Worm (Caenorhabditis elegans) whole organism, early embryonic: Measurements from ENCODE around the gene ZK402.2.
"Not testable (repeated sequence)": the region's sequence is repeated elsewhere in the genome, so short reads cannot be mapped to it uniquely, and the experiment has no call there.

Source experiments
- B0310.2 ChIP-seq: sonication (generic microtip); optimal IDR thresholded peaks from 2 replicates; lab custom pipeline; 2016; ENCODE audit warnings: mild to moderate bottlenecking, missing genetic modification characterization, missing compliant biosample characterization
- F13C5.2 ChIP-seq: sonication (generic microtip); optimal IDR thresholded peaks from 2 replicates; lab custom pipeline; 2017; ENCODE audit warnings: mild to moderate bottlenecking, missing genetic modification characterization, inconsistent platforms, missing compliant biosample characterization
- aly-1 ChIP-seq: sonication (generic microtip); optimal IDR thresholded peaks from 2 replicates; lab custom pipeline; 2016; ENCODE audit warnings: missing genetic modification characterization, missing compliant biosample characterization
- ama-1 ChIP-seq: fragments of 150-350 bp; optimal IDR thresholded peaks from 2 replicates; lab custom pipeline; 2014
- ceh-13 ChIP-seq: fragments of 200-800 bp; sonication (Bioruptor generic); optimal IDR thresholded peaks from 2 replicates; lab custom pipeline; 2018; ENCODE audit warnings: mild to moderate bottlenecking, missing genetic modification characterization, missing compliant biosample characterization
- ceh-36 ChIP-seq: sonication (generic microtip); optimal IDR thresholded peaks from 2 replicates; lab custom pipeline; 2016; ENCODE audit warnings: missing genetic modification characterization, inconsistent platforms, missing compliant biosample characterization
- ets-7 ChIP-seq: sonication (generic microtip); optimal IDR thresholded peaks from 2 replicates; lab custom pipeline; 2016; ENCODE audit warnings: missing genotype, missing genetic modification characterization, missing compliant biosample characterization
- flt-1 ChIP-seq: fragments of 200-800 bp; sonication (Bioruptor generic); IDR thresholded peaks from 2 replicates; pipeline ENCODE4 v1.3.6; 2022; ENCODE audit warnings: missing genetic modification characterization, missing compliant biosample characterization
- hmbx-1 ChIP-seq: sonication (generic microtip); optimal IDR thresholded peaks from 2 replicates; lab custom pipeline; 2016; ENCODE audit warnings: mild to moderate bottlenecking, missing genetic modification characterization, missing compliant biosample characterization
- hmg-4 ChIP-seq: fragments of 200-800 bp; sonication (Bioruptor generic); optimal IDR thresholded peaks from 2 replicates; lab custom pipeline; 2018; ENCODE audit warnings: mild to moderate bottlenecking, missing genetic modification characterization, missing compliant biosample characterization
- hnd-1 ChIP-seq: sonication (generic microtip); optimal IDR thresholded peaks from 2 replicates; lab custom pipeline; 2016; ENCODE audit warnings: missing genetic modification characterization, missing compliant biosample characterization
- pes-1 ChIP-seq: fragments of 200-800 bp; sonication (Bioruptor generic); IDR thresholded peaks from 2 replicates; pipeline ENCODE4 v1.3.6; 2022; ENCODE audit warnings: missing genetic modification reagents, missing genetic modification characterization, missing compliant biosample characterization
- scrt-1 ChIP-seq: fragments of 200-800 bp; sonication (Bioruptor generic); IDR thresholded peaks from 2 replicates; pipeline ENCODE4 v1.3.6; 2022; ENCODE audit warnings: missing genetic modification characterization, missing compliant biosample characterization
- sea-1 ChIP-seq: fragments of 200-800 bp; sonication (Bioruptor generic); conservative IDR thresholded peaks from 2 replicates; pipeline ENCODE4 v1.3.6; 2022; ENCODE audit warnings: missing genetic modification characterization, missing compliant biosample characterization
- tbx-11 ChIP-seq: fragments of 200-800 bp; sonication (Bioruptor generic); IDR thresholded peaks from 2 replicates; pipeline ENCODE4 v1.3.6; 2022; ENCODE audit warnings: missing genetic modification characterization, missing compliant biosample characterization
- tbx-37 ChIP-seq: fragments of 200-800 bp; sonication (Bioruptor generic); conservative IDR thresholded peaks from 2 replicates; pipeline ENCODE4 v1.3.6; 2022; ENCODE audit warnings: missing genetic modification reagents, missing genetic modification characterization, missing compliant biosample characterization
- tra-4 ChIP-seq: sonication (generic microtip); optimal IDR thresholded peaks from 2 replicates; lab custom pipeline; 2017; ENCODE audit warnings: missing genetic modification characterization, missing compliant biosample characterization

Gene ZK402.2

ce11 chrX:1416776-1417354 is 13.3 kb downstream of the ZK402.2 start, which contains the start of the genes F19G12.4 and F19G12.8:
TSS of gene F19G12.4 (plus strand) at chrX:1417304.
TSS of gene F19G12.8 (plus strand) at chrX:1417320.
- TF ChIP-seq hmbx-1 (no peak), pes-1 (no peak), aly-1 (tag; lab: Kevin White, UChicago) (no peak), ets-7 (tag; lab: Kevin White, UChicago) (no peak), tra-4 (tag; lab: Kevin White, UChicago) (no peak), B0310.2 (tag; lab: Kevin White, UChicago) (no peak), tbx-11 (no peak), tbx-37 (no peak), ceh-13 (GFP tag; lab: Kevin White, UChicago) (no peak), ceh-36 (tag; lab: Kevin White, UChicago) (no peak), ama-1 (lab: Kevin White, UChicago) (no peak), flt-1 (GFP tag; lab: Robert Waterston, UW) (no peak), hmg-4 (GFP tag; lab: Kevin White, UChicago) (no peak), F13C5.2 (tag; lab: Kevin White, UChicago) (no peak), hnd-1 (tag; lab: Kevin White, UChicago) (no peak), sea-1 (GFP tag; lab: Robert Waterston, UW) (no peak), scrt-1 (GFP tag; lab: Robert Waterston, UW) (no peak)

- TF ChIP-seq hmg-4 (GFP tag; lab: Kevin White, UChicago) (no peak), F13C5.2 (tag; lab: Kevin White, UChicago) (no peak), ceh-13 (GFP tag; lab: Kevin White, UChicago) (no peak), ets-7 (tag; lab: Kevin White, UChicago) (no peak), hmbx-1 (no peak), tbx-11 (no peak), tra-4 (tag; lab: Kevin White, UChicago) (no peak), pes-1 (no peak), ama-1 (lab: Kevin White, UChicago) (no peak), sea-1 (GFP tag; lab: Robert Waterston, UW) (no peak), hnd-1 (tag; lab: Kevin White, UChicago) (no peak), aly-1 (tag; lab: Kevin White, UChicago) (no peak), B0310.2 (tag; lab: Kevin White, UChicago) (no peak), tbx-37 (no peak), ceh-36 (tag; lab: Kevin White, UChicago) (no peak), scrt-1 (GFP tag; lab: Robert Waterston, UW) (no peak), flt-1 (GFP tag; lab: Robert Waterston, UW) (no peak)
Measured at ce11 chrX:1419163-1419696, 15.7 kb downstream of the ZK402.2 start, which contains the start of gene F19G12.9. TSS of gene F19G12.9 (plus strand) at chrX:1419213.

ce11 chrX:1420524-1420923 is 17.0 kb downstream of the ZK402.2 start:
- TF ChIP-seq tra-4 (tag; lab: Kevin White, UChicago) (no peak), sea-1 (GFP tag; lab: Robert Waterston, UW) (no peak), hnd-1 (tag; lab: Kevin White, UChicago) (no peak), B0310.2 (tag; lab: Kevin White, UChicago) (no peak), F13C5.2 (tag; lab: Kevin White, UChicago) (no peak), tbx-11 (no peak), scrt-1 (GFP tag; lab: Robert Waterston, UW) (no peak), tbx-37 (no peak), ama-1 (lab: Kevin White, UChicago) (no peak), ceh-36 (tag; lab: Kevin White, UChicago) (no peak), aly-1 (tag; lab: Kevin White, UChicago) (no peak), ceh-13 (GFP tag; lab: Kevin White, UChicago) (no peak)

ce11 chrX:1424509-1424908 is 21.0 kb downstream of the ZK402.2 start, which contains the start of gene F19G12.3:
TSS of gene F19G12.3 (plus strand) at chrX:1424809.
- TF ChIP-seq hnd-1 (tag; lab: Kevin White, UChicago) (no peak), hmbx-1 (no peak)

- TF ChIP-seq ceh-36 (tag; lab: Kevin White, UChicago) (no peak), tbx-11 (no peak), hmg-4 (GFP tag; lab: Kevin White, UChicago) (no peak), F13C5.2 (tag; lab: Kevin White, UChicago) (no peak), aly-1 (tag; lab: Kevin White, UChicago) (no peak), B0310.2 (tag; lab: Kevin White, UChicago) (no peak)
Measured at ce11 chrX:1426425-1426824, 22.9 kb downstream of the ZK402.2 start, which contains the start of gene F19G12.11. TSS of gene F19G12.11 (minus strand) at chrX:1426525.

- not testable (repeated sequence) for TF ChIP-seq pes-1; B0310.2 (tag; lab: Kevin White, UChicago); scrt-1 (GFP tag; lab: Robert Waterston, UW)
Measured at ce11 chrX:1430707-1431106, 27.2 kb downstream of the ZK402.2 start, which contains the start of gene F19G12.1. TSS of gene F19G12.1 (plus strand) at chrX:1431007.

ce11 chrX:1437097-1437496 is 33.6 kb downstream of the ZK402.2 start:
- no peak for TF ChIP-seq ama-1 (lab: Kevin White, UChicago)

- no peak for TF ChIP-seq flt-1 (GFP tag; lab: Robert Waterston, UW)
- no peak for TF ChIP-seq ama-1 (lab: Kevin White, UChicago)
- no peak for TF ChIP-seq scrt-1 (GFP tag; lab: Robert Waterston, UW)
- no peak for TF ChIP-seq tra-4 (tag; lab: Kevin White, UChicago)
- no peak for TF ChIP-seq ceh-13 (GFP tag; lab: Kevin White, UChicago)
- no peak for TF ChIP-seq ets-7 (tag; lab: Kevin White, UChicago)
- no peak for TF ChIP-seq B0310.2 (tag; lab: Kevin White, UChicago)
- no peak for TF ChIP-seq pes-1
- no peak for TF ChIP-seq tbx-11
- no peak for TF ChIP-seq hmbx-1
- no peak for TF ChIP-seq aly-1 (tag; lab: Kevin White, UChicago)
- no peak for TF ChIP-seq tbx-37
- no peak for TF ChIP-seq F13C5.2 (tag; lab: Kevin White, UChicago)
- TF ChIP-seq ceh-36 (tag; lab: Kevin White, UChicago): no peak
- TF ChIP-seq hmg-4 (GFP tag; lab: Kevin White, UChicago): no peak
- TF ChIP-seq sea-1 (GFP tag; lab: Robert Waterston, UW): no peak
- no peak for TF ChIP-seq hnd-1 (tag; lab: Kevin White, UChicago)
Measured at ce11 chrX:1438925-1439324, 35.4 kb downstream of the ZK402.2 start.
